Worm (Caenorhabditis elegans) whole organism, mixed stage, embryonic: ENCODE measurements around the gene C15H9.4.

Experiments used
- ces-1 ChIP-seq: fragments of 150-350 bp; optimal IDR thresholded peaks from 2 replicates; lab custom pipeline; 2014; ENCODE audit warnings: missing biosample characterization, missing genetic modification reagents, missing genetic modification characterization
- drap-1 ChIP-seq: fragments of 200-800 bp; sonication (Bioruptor generic); optimal IDR thresholded peaks from 3 replicates; lab custom pipeline; 2018; ENCODE audit warnings: mild to moderate bottlenecking, missing genetic modification characterization, missing compliant biosample characterization
- nhr-237 ChIP-seq: fragments of 150-350 bp; optimal IDR thresholded peaks from 2 replicates; lab custom pipeline; 2014; ENCODE audit warnings: missing biosample characterization, missing genetic modification characterization
- nhr-76 ChIP-seq: sonication (generic microtip); optimal IDR thresholded peaks from 2 replicates; lab custom pipeline; 2017; ENCODE audit warnings: missing biosample characterization, missing genetic modification characterization
- snpc-4 ChIP-seq: fragments of 150-350 bp; optimal IDR thresholded peaks from 2 replicates; lab custom pipeline; 2014; ENCODE audit warnings: missing biosample characterization, missing genetic modification characterization

DNA sequence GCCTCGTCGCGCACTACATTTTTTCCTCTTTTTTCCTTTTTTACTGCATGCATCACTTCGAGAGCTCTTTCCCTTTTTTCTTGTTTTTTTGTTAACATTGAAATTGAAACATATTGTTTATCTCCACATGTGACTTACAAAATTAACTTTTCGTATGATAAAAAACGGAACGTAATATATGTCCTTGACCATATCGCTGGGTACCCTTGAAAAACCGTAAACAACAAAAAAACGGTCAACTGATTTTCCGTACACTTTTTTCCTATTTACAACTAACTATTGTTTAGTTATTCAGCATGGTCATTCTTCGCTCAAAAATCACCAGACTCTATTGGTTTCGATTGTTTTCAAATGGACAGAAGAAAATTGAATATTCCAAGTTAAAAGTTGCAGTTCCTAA lies 24.6 kb downstream of the C15H9.4 start, which contains the start of gene nnt-1:
- TF ChIP-seq ces-1 (GFP tag; lab: Kevin White, UChicago): no peak
- TF ChIP-seq nhr-76 (tag; lab: Kevin White, UChicago): no peak
- no peak for TF ChIP-seq drap-1 (GFP tag; lab: Kevin White, UChicago)
- no peak for TF ChIP-seq nhr-237 (tag; lab: Kevin White, UChicago)
- no peak for TF ChIP-seq snpc-4
